Worm (Caenorhabditis elegans): ENCODE measurements around the gene F58F6.5.
"Not testable (repeated sequence)": the region's sequence is repeated elsewhere in the genome, so short reads cannot be mapped to it uniquely, and the experiment has no call there.

The F58F6.5 gene

ce11 chrIV:1343379-1343778 is at the start of gene F58F6.5:
TSS of gene F58F6.5 (plus strand) at chrIV:1343679.
- TF ChIP-seq unc-62 (GFP tag; optimal IDR thresholded peaks at IDR 0.05) = not testable (repeated sequence)

- no peak for TF ChIP-seq unc-62 (GFP tag; optimal IDR thresholded peaks at IDR 0.05)
These were observed 44.5 kb upstream of the F58F6.5 start for ce11 chrIV:1298984-1299383.

ce11 chrIV:1309600-1310207 is 33.8 kb upstream of the F58F6.5 start, which contains the start of the genes ddx-46 and F53H1.4:
TSS of gene ddx-46 (minus strand) at chrIV:1309650.
TSS of gene F53H1.4 (plus strand) at chrIV:1310166.
- TF ChIP-seq unc-62 (GFP tag; optimal IDR thresholded peaks at IDR 0.05) = no peak

ce11 chrIV:1310337-1310736 is 33.1 kb upstream of the F58F6.5 start:
- TF ChIP-seq unc-62 (GFP tag; optimal IDR thresholded peaks at IDR 0.05) = no peak

ce11 chrIV:1328682-1329212 is 14.7 kb upstream of the F58F6.5 start, which contains the start of gene F53H1.3:
TSS of gene F53H1.3 (plus strand) at chrIV:1329162.
- TF ChIP-seq unc-62 (GFP tag; optimal IDR thresholded peaks at IDR 0.05) = no peak

ce11 chrIV:1340788-1341187 is 2.7 kb upstream of the F58F6.5 start, which contains the start of gene F58F6.6:
TSS of gene F58F6.6 (plus strand) at chrIV:1341088.
- TF ChIP-seq unc-62 (GFP tag; optimal IDR thresholded peaks at IDR 0.05) = not testable (repeated sequence)

ce11 chrIV:1346981-1347380 is 3.5 kb downstream of the F58F6.5 start, which contains the start of gene rfc-2:
TSS of gene rfc-2 (plus strand) at chrIV:1347314.
- TF ChIP-seq unc-62 (GFP tag; optimal IDR thresholded peaks at IDR 0.05) = no peak

- TF ChIP-seq unc-62 (GFP tag; optimal IDR thresholded peaks at IDR 0.05) = no peak
These were observed 5.9 kb downstream of the F58F6.5 start for ce11 chrIV:1349352-1349751.

ce11 chrIV:1353811-1354210 is 10.3 kb downstream of the F58F6.5 start:
- no peak for TF ChIP-seq unc-62 (GFP tag; optimal IDR thresholded peaks at IDR 0.05)

ce11 chrIV:1355147-1355546 is 11.7 kb downstream of the F58F6.5 start, which contains the start of gene col-104:
TSS of gene col-104 (minus strand) at chrIV:1355305.
- TF ChIP-seq unc-62 (GFP tag; optimal IDR thresholded peaks at IDR 0.05) = no peak

ce11 chrIV:1358109-1358508 is 14.6 kb downstream of the F58F6.5 start:
- TF ChIP-seq unc-62 (GFP tag; optimal IDR thresholded peaks at IDR 0.05) = no peak

- no peak for TF ChIP-seq unc-62 (GFP tag; optimal IDR thresholded peaks at IDR 0.05)
These were observed 15.6 kb downstream of the F58F6.5 start, which contains the start of gene col-105 for ce11 chrIV:1359125-1359524. TSS of gene col-105 (minus strand) at chrIV:1359225.

- TF ChIP-seq unc-62 (GFP tag; optimal IDR thresholded peaks at IDR 0.05) = no peak
These were observed 18.2 kb downstream of the F58F6.5 start for ce11 chrIV:1361616-1362228.

- no peak for TF ChIP-seq unc-62 (GFP tag; optimal IDR thresholded peaks at IDR 0.05)
These were observed 22.3 kb downstream of the F58F6.5 start for ce11 chrIV:1365771-1366170.

- TF ChIP-seq unc-62 (GFP tag; optimal IDR thresholded peaks at IDR 0.05) = no peak
These were observed 23.6 kb downstream of the F58F6.5 start for ce11 chrIV:1367041-1367440.

ce11 chrIV:1371300-1371699 is 27.8 kb downstream of the F58F6.5 start:
- no peak for TF ChIP-seq unc-62 (GFP tag; optimal IDR thresholded peaks at IDR 0.05)

- no peak for TF ChIP-seq unc-62 (GFP tag; optimal IDR thresholded peaks at IDR 0.05)
These were observed 31.8 kb downstream of the F58F6.5 start for ce11 chrIV:1375289-1375688.
